Worm (Caenorhabditis elegans): ENCODE data around the gene max-1.

DNA sequence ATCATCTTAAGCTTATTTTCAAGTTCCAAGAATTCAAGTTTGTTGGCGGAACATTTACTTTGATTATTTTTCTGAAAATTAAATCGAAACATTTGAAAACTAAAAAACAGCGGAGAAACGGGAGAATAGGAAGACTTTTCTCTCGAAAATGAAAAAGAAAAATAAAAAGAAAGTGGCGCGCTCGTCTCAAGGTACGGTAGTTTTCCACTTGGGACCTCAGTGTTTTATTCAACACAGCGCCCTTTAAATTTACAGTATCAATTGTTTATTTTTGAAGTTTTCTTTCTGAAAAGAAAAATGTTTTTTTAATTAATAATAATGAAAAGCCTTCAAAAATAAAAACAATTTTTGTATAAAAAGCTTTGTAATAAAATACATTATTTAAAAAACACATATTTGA is 11.5 kb upstream of the max-1 start:
- no peak for TF ChIP-seq ces-1 (GFP tag; optimal IDR thresholded peaks at IDR 0.05)
- TF ChIP-seq elt-3 (tag; optimal IDR thresholded peaks at IDR 0.05) = no peak
- TF ChIP-seq ceh-83 (GFP tag; optimal IDR thresholded peaks at IDR 0.05) = no peak
- no peak for TF ChIP-seq nhr-28 (tag; optimal IDR thresholded peaks at IDR 0.05)
- TF ChIP-seq mep-1 (tag; optimal IDR thresholded peaks at IDR 0.05) = no peak
- TF ChIP-seq unc-39 (tag; optimal IDR thresholded peaks at IDR 0.05) = no peak
- TF ChIP-seq ceh-39 (tag; optimal IDR thresholded peaks at IDR 0.05) = no peak
- no peak for TF ChIP-seq unc-62 (GFP tag; optimal IDR thresholded peaks at IDR 0.05)
- no peak for TF ChIP-seq nhr-12 (tag; optimal IDR thresholded peaks at IDR 0.05)
- TF ChIP-seq mls-2 (tag; optimal IDR thresholded peaks at IDR 0.05) = no peak
- TF ChIP-seq elt-1 (tag; optimal IDR thresholded peaks at IDR 0.05; ENCODE audit: borderline replicate concordance, insufficient read depth) = no peak
- TF ChIP-seq ztf-11 (tag; optimal IDR thresholded peaks at IDR 0.05) = no peak

Data from whole organism, mixed stage, embryonic.